Fruit fly (Drosophila melanogaster): Measurements from ENCODE around the gene WASp.

WASp gene

DNA sequence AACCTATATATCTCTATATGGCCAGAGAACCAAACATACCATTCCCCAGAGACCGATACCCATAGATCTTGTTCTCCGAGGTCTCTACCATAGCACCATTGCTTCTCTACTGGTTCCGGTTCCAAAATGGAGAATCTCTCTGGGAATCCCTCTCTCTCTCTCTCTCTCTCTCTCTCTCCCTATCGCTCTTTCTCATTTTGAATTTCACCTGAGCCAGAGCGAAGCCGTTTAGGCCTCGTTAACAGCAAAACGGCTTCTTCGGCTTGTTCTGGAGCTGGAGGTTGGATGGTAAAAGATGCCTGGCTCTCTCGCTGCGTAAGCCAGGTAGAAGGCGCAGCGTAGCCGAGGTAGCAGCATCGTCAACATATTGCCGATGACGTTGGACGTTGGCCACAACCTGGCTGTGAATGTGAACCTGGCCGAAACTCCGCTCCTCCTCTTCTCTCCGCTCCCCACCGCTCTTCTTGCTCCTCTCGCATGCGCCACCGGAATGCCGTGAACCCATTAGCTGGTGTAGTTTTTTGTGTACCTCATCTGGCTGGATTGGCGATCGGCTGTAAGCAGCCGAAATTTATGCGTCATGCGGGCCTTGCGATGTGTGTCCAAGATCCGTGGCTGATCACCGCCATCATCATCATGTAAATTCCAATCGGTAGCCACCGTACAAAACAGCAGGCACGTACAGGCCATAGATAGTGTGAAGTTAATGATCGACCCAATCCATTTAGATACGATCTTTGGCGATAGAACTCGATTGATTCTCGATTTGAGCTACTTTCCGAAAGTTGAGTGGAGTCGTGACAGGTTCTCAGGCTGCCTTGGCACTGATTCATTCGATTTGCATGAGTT is 29.7 kb upstream of the WASp start:
- TF ChIP-seq fd96Ca (GFP tag; IDR thresholded peaks at IDR 0.05) (no peak; the same call in 2 of the 3 replicates), CG13204 (GFP tag; optimal IDR thresholded peaks at IDR 0.05) (peak; percentile 24), CG10348 (GFP tag; IDR thresholded peaks at IDR 0.05) (no peak), Snoo (tag; optimal IDR thresholded peaks at IDR 0.05) (no peak), CG32121 (GFP tag; IDR thresholded peaks at IDR 0.05) (no peak), EcR (GFP tag; optimal IDR thresholded peaks at IDR 0.05) (peak; percentile 70), CG34367 (tag; optimal IDR thresholded peaks at IDR 0.05) (no peak), Pif1B (GFP tag; optimal IDR thresholded peaks at IDR 0.05) (peak; percentile 57), gl (tag; optimal IDR thresholded peaks at IDR 0.05) (no peak), Ets98B (GFP tag; IDR thresholded peaks at IDR 0.05) (peak; percentile 48; the same call in 1 of the 2 replicates), CG4496 (GFP tag; IDR thresholded peaks at IDR 0.05) (peak; percentile 61; the same call in 2 of the 3 replicates)

DNA sequence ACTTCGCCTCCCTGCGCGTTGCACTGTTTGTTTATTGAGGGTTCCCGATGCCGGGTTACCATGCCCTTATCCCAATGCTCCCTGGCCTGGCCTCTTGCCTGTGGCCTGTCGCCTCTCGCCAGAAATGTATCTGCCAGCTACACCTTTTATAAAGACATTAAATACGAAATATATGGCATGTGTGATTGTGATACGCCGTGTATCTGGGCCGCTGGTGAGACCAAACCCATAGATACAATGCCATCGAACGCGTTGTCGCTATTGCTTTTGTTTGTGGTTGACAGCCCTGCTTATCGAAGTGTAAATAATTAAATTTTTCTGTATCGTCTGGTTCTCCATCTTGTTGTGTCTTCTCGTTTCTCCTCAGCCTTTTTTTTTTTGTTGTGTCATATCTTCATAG is 28.8 kb upstream of the WASp start:
- no peak for TF ChIP-seq CG4496 (GFP tag; IDR thresholded peaks at IDR 0.05)
- TF ChIP-seq EcR (GFP tag; optimal IDR thresholded peaks at IDR 0.05): peak; percentile 42
- no peak for TF ChIP-seq CG8159 (tag; optimal IDR thresholded peaks at IDR 0.05)

DNA sequence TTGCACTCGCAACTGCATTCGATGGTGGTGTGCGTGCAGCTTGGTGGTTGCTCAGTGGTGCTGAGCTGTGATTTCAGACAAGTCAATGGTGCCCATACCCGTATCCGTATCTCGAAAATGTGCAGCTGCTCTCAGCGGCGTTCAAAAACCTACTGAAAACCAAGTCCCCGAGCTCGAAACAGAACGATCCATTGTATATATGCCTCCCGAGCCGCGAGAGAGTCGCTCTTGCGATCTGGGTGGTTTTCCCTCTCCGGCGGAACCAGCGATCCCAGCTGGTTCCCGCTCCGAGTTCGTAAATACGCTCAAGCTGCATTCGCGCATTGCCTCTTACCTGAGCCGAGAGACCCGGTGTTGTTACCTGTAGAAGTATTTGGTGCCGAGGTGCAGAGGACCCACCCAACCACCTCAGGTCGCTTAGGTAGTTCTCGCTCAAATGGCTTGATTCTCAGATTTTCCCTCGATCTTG is 27.3 kb upstream of the WASp start, which contains the start of gene Inx3:
Gene Inx3 (minus strand): TSS at position 440 of the 469 bp plus-strand sequence.
- no peak for TF ChIP-seq CG14655 (GFP tag; optimal IDR thresholded peaks at IDR 0.05)
- peak; percentile 50 for TF ChIP-seq CG13204 (GFP tag; optimal IDR thresholded peaks at IDR 0.05)
- no peak for TF ChIP-seq rn (GFP tag; IDR thresholded peaks at IDR 0.05)
- TF ChIP-seq CG32121 (GFP tag; IDR thresholded peaks at IDR 0.05): peak; percentile 44; the same call in 1 of the 2 replicates
- no peak for TF ChIP-seq CG15710 (tag; optimal IDR thresholded peaks at IDR 0.05)
- peak; percentile 61; the same call in 2 of the 3 replicates for TF ChIP-seq CG4496 (GFP tag; IDR thresholded peaks at IDR 0.05)
- no peak for TF ChIP-seq CG17806 (tag; optimal IDR thresholded peaks at IDR 0.05)
- TF ChIP-seq fd96Ca (GFP tag; IDR thresholded peaks at IDR 0.05): peak; percentile 45; the same call in 1 of the 3 replicates
- peak; percentile 73; the same call in 1 of the 2 replicates for TF ChIP-seq Ets98B (GFP tag; IDR thresholded peaks at IDR 0.05)
- no peak for TF ChIP-seq D1 (tag; optimal IDR thresholded peaks at IDR 0.05)
- 0 out of 2 replicates have a peak, but pooled peaks have one; percentile 26 for TF ChIP-seq CG12605 (GFP tag; IDR thresholded peaks at IDR 0.05)
- no peak for TF ChIP-seq CG8301 (tag; optimal IDR thresholded peaks at IDR 0.05)
- no peak for TF ChIP-seq CG34367 (tag; optimal IDR thresholded peaks at IDR 0.05)
- TF ChIP-seq Snoo (tag; optimal IDR thresholded peaks at IDR 0.05): peak; percentile 48
- TF ChIP-seq CG9948 (tag; optimal IDR thresholded peaks at IDR 0.05): no peak
- TF ChIP-seq CG10348 (GFP tag; IDR thresholded peaks at IDR 0.05): no peak
- peak; percentile 28 for TF ChIP-seq gl (tag; optimal IDR thresholded peaks at IDR 0.05)
- TF ChIP-seq Pif1B (GFP tag; optimal IDR thresholded peaks at IDR 0.05): peak; percentile 61
- no peak for TF ChIP-seq Pif1A (GFP tag; optimal IDR thresholded peaks at IDR 0.05)
- peak; percentile 50 for TF ChIP-seq EcR (GFP tag; optimal IDR thresholded peaks at IDR 0.05)
- no peak for TF ChIP-seq CG8159 (tag; optimal IDR thresholded peaks at IDR 0.05)

DNA sequence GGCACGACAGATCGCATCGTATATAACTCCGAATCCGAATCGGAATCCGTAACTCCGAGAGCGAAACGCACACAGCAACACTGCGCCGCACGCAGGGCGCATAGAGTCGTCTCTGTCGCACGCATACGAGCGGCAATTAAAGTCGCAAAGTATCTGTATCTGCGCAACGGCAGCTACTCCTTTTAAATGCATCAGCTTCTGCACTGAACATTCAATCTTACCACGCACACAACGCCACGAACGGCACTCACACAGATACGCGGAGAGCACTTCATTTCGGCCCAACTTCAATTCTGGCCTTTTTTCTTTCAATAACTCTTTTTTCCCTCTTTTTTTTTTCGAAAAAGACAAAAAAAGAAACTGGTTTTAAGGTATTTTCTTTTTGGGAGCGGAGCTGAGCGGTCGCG is 26.4 kb upstream of the WASp start:
- TF ChIP-seq Pif1B (GFP tag; optimal IDR thresholded peaks at IDR 0.05): peak; percentile 74
- peak; percentile 70 for TF ChIP-seq Snoo (tag; optimal IDR thresholded peaks at IDR 0.05)
- peak; percentile 78 for TF ChIP-seq CG9948 (tag; optimal IDR thresholded peaks at IDR 0.05)
- TF ChIP-seq D1 (tag; optimal IDR thresholded peaks at IDR 0.05): peak; percentile 67
- TF ChIP-seq CG8301 (tag; optimal IDR thresholded peaks at IDR 0.05): peak; percentile 62
- no peak for TF ChIP-seq CG10348 (GFP tag; IDR thresholded peaks at IDR 0.05)
- TF ChIP-seq CG4496 (GFP tag; IDR thresholded peaks at IDR 0.05): peak; percentile 90
- TF ChIP-seq CG14655 (GFP tag; optimal IDR thresholded peaks at IDR 0.05): peak; percentile 78
- TF ChIP-seq CG34367 (tag; optimal IDR thresholded peaks at IDR 0.05): peak; percentile 78
- TF ChIP-seq gl (tag; optimal IDR thresholded peaks at IDR 0.05): peak; percentile 97
- TF ChIP-seq CG12605 (GFP tag; IDR thresholded peaks at IDR 0.05): peak; percentile 85
- peak; percentile 53 for TF ChIP-seq fd96Ca (GFP tag; IDR thresholded peaks at IDR 0.05)
- peak; percentile 53 for TF ChIP-seq EcR (GFP tag; optimal IDR thresholded peaks at IDR 0.05)
- TF ChIP-seq Pif1A (GFP tag; optimal IDR thresholded peaks at IDR 0.05): peak; percentile 90
- TF ChIP-seq rn (GFP tag; IDR thresholded peaks at IDR 0.05): no peak
- TF ChIP-seq CG32121 (GFP tag; IDR thresholded peaks at IDR 0.05): peak; percentile 54
- TF ChIP-seq CG13204 (GFP tag; optimal IDR thresholded peaks at IDR 0.05): peak; percentile 96
- peak; percentile 78 for TF ChIP-seq CG17806 (tag; optimal IDR thresholded peaks at IDR 0.05)
- TF ChIP-seq Ets98B (GFP tag; IDR thresholded peaks at IDR 0.05): peak; percentile 53; the same call in 1 of the 2 replicates
- peak; percentile 87 for TF ChIP-seq CG15710 (tag; optimal IDR thresholded peaks at IDR 0.05)
- peak; percentile 88 for TF ChIP-seq CG8159 (tag; optimal IDR thresholded peaks at IDR 0.05)

DNA sequence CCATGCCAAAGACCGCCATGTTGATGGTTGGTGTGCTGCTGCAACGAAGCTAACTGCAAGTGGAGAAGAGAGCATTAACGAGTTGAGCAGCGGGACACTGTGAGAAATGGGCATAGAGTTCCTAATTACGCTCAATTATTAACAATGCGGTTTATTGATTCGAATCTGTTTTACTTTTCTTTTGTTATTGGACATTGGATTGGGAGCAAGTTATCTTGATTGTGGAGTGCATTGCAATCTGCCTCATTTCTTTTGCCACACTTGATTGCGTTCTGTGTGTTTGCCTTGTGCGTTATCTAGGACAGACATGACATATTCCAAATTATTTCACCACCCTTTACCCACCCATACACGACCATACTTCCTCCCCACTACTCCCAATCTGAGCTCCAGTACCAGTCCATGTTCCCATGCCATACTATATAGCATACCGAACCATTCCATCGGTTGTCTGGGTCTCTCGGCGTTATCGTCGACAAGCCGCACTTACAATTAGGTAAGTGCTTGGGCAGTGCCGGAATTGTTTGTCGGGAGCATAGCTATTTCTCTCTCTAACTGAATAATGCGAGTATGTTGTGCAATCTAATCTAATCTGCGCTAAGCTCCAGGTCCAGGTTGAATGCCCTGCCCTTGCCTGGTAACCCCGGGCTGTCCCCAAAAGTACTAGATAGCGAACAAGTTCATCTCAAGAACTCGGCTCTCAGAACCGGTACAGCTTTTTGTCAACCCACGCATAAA is 25.6 kb upstream of the WASp start:
- TF ChIP-seq CG15710 (tag; optimal IDR thresholded peaks at IDR 0.05) (peak; percentile 50), CG13204 (GFP tag; optimal IDR thresholded peaks at IDR 0.05) (no peak), CG14655 (GFP tag; optimal IDR thresholded peaks at IDR 0.05) (peak; percentile 62), gl (tag; optimal IDR thresholded peaks at IDR 0.05) (no peak), EcR (GFP tag; optimal IDR thresholded peaks at IDR 0.05) (no peak), Ets98B (GFP tag; IDR thresholded peaks at IDR 0.05) (peak; percentile 70), D1 (tag; optimal IDR thresholded peaks at IDR 0.05) (no peak), Pif1A (GFP tag; optimal IDR thresholded peaks at IDR 0.05) (peak; percentile 38), CG12605 (GFP tag; IDR thresholded peaks at IDR 0.05) (peak; percentile 16; the same call in 1 of the 2 replicates), CG4496 (GFP tag; IDR thresholded peaks at IDR 0.05) (peak; percentile 68; the same call in 2 of the 3 replicates), rn (GFP tag; IDR thresholded peaks at IDR 0.05) (no peak), CG34367 (tag; optimal IDR thresholded peaks at IDR 0.05) (peak; percentile 48), CG10348 (GFP tag; IDR thresholded peaks at IDR 0.05) (no peak), Snoo (tag; optimal IDR thresholded peaks at IDR 0.05) (no peak), CG32121 (GFP tag; IDR thresholded peaks at IDR 0.05) (peak; percentile 30; the same call in 1 of the 2 replicates), CG8159 (tag; optimal IDR thresholded peaks at IDR 0.05) (peak; percentile 43), CG17806 (tag; optimal IDR thresholded peaks at IDR 0.05) (peak; percentile 37), fd96Ca (GFP tag; IDR thresholded peaks at IDR 0.05) (peak; percentile 86), Pif1B (GFP tag; optimal IDR thresholded peaks at IDR 0.05) (peak; percentile 22), CG9948 (tag; optimal IDR thresholded peaks at IDR 0.05) (peak; percentile 17), CG8301 (tag; optimal IDR thresholded peaks at IDR 0.05) (peak; percentile 68)

All from whole organism, pupa.